Worm (Caenorhabditis elegans) whole organism, L4/young adult: ENCODE data around the gene ZC13.10.

ENCODE experiments used
- W03F9.2 ChIP-seq: fragments of 150-350 bp; optimal IDR thresholded peaks from 2 replicates; lab custom pipeline; 2014; ENCODE audit warnings: missing biosample characterization, missing genetic modification characterization
- dao-5 ChIP-seq: sonication (generic microtip); optimal IDR thresholded peaks from 2 replicates; lab custom pipeline; 2016; ENCODE audit warnings: missing genotype, missing genetic modification characterization, moderate library complexity, missing compliant biosample characterization
- him-1 ChIP-seq: sonication (generic microtip); optimal IDR thresholded peaks from 2 replicates; lab custom pipeline; 2016; ENCODE audit warnings: missing genotype, missing genetic modification reagents, missing genetic modification characterization, missing compliant biosample characterization

- no peak for TF ChIP-seq him-1 (tag; lab: Kevin White, UChicago)
- no peak for TF ChIP-seq dao-5
- TF ChIP-seq W03F9.2 (tag; lab: Kevin White, UChicago), result no peak
Measured at ce11 chrX:927632-928031, 25.2 kb upstream of the ZC13.10 start.
